Worm (Caenorhabditis elegans) whole organism, L3 larva: ENCODE data around the gene Y41G9A.6.

Experiments
- ama-1 ChIP-seq: fragments of 150-350 bp; optimal IDR thresholded peaks from 2 replicates; lab custom pipeline; 2018
- elt-2 ChIP-seq: sonication (generic microtip); optimal IDR thresholded peaks from 2 replicates; lab custom pipeline; 2016; ENCODE audit warnings: missing genetic modification reagents, mild to moderate bottlenecking, missing genetic modification characterization, missing compliant biosample characterization
- fkh-10 ChIP-seq: sonication (generic microtip); optimal IDR thresholded peaks from 2 replicates; lab custom pipeline; 2017; ENCODE audit warnings: missing biosample characterization, missing genetic modification reagents, missing genetic modification characterization
- nhr-11 ChIP-seq: fragments of 150-350 bp; optimal IDR thresholded peaks from 2 replicates; lab custom pipeline; 2014; ENCODE audit warnings: missing biosample characterization, missing genetic modification characterization
- nhr-12 ChIP-seq: fragments of 150-350 bp; optimal IDR thresholded peaks from 2 replicates; lab custom pipeline; 2014; ENCODE audit warnings: missing biosample characterization, missing genetic modification characterization
- nhr-237 ChIP-seq: fragments of 150-350 bp; optimal IDR thresholded peaks from 2 replicates; lab custom pipeline; 2014; ENCODE audit warnings: missing biosample characterization, missing genetic modification characterization
- pha-4 ChIP-seq: fragments of 150-350 bp; optimal IDR thresholded peaks from 2 replicates; lab custom pipeline; 2014; ENCODE audit warnings: missing biosample characterization, missing genetic modification reagents, missing genetic modification characterization
- pqm-1 ChIP-seq: fragments of 150-350 bp; optimal IDR thresholded peaks from 2 replicates; lab custom pipeline; 2017; ENCODE audit warnings: missing biosample characterization, missing genetic modification characterization, inconsistent platforms
- skn-1 ChIP-seq: fragments of 150-350 bp; optimal IDR thresholded peaks from 2 replicates; lab custom pipeline; 2014; ENCODE audit warnings: missing biosample characterization, missing genetic modification characterization
- tbx-2 ChIP-seq: sonication (generic microtip); optimal IDR thresholded peaks from 2 replicates; lab custom pipeline; 2016; ENCODE audit warnings: mild to moderate bottlenecking, missing genetic modification characterization, missing compliant biosample characterization
- unc-62 ChIP-seq: fragments of 150-350 bp; sonication (generic microtip); optimal IDR thresholded peaks from 4 replicates; lab custom pipeline; 2014; ENCODE audit warnings: missing biosample characterization, missing genetic modification reagents, missing genetic modification characterization
- zag-1 ChIP-seq: fragments of 150-350 bp; optimal IDR thresholded peaks from 2 replicates; lab custom pipeline; 2014; ENCODE audit warnings: missing biosample characterization, missing genetic modification characterization

DNA sequence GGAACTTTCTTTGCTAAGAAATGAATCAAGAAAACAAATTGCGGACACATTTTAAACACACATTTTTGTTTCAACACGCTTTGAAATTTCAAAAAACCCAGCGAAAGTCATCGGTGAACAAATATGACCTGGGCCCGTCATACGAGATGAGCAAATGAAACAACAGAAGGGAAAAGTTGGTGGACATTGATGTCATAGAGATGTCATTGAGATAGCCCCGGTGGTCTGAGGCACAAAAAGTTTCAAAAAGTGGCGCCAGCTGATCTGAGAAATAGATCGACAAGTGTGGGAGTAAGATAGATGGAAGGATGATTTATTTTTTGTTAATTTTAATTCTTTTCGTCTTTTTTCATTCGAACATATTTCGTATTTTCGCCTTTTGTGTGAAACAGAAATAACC, 45.1 kb upstream of the Y41G9A.6 start:
- no peak for TF ChIP-seq nhr-11 (tag; lab: Kevin White, UChicago)
- TF ChIP-seq nhr-237 (tag; lab: Kevin White, UChicago), result no peak
- no peak for TF ChIP-seq pqm-1 (tag; lab: Kevin White, UChicago)
- no peak for TF ChIP-seq elt-2 (tag; lab: Kevin White, UChicago)
- TF ChIP-seq nhr-12 (tag; lab: Kevin White, UChicago), result no peak
- TF ChIP-seq tbx-2 (tag; lab: Kevin White, UChicago), result no peak
- no peak for TF ChIP-seq skn-1 (tag; lab: Kevin White, UChicago)
- TF ChIP-seq unc-62 (GFP tag; lab: Kevin White, UChicago), result no peak
- TF ChIP-seq pha-4 (tag; lab: Kevin White, UChicago), result no peak
- no peak for TF ChIP-seq ama-1
- TF ChIP-seq zag-1, result no peak
- no peak for TF ChIP-seq fkh-10 (GFP tag; lab: Kevin White, UChicago)
